Worm (Caenorhabditis elegans) whole organism, late embryonic: ENCODE results near the gene F35A5.1.

Source experiments
- pha-4 ChIP-seq: fragments of 150-350 bp; optimal IDR thresholded peaks from 2 replicates; lab custom pipeline; 2018; ENCODE audit warnings: missing biosample characterization, missing genetic modification reagents, missing genetic modification characterization
- unc-55 ChIP-seq: sonication (generic microtip); optimal IDR thresholded peaks from 2 replicates; lab custom pipeline; 2017; ENCODE audit warnings: missing biosample characterization, missing genetic modification reagents, missing genetic modification characterization

- no peak for TF ChIP-seq unc-55
- TF ChIP-seq pha-4 = no peak
Measured at ce11 chrX:3839172-3839571, 31.9 kb downstream of the F35A5.1 start.
